Worm (Caenorhabditis elegans) whole organism, L3 larva: ENCODE measurements around the gene smg-8.

Source experiments
- ama-1 ChIP-seq: fragments of 150-350 bp; optimal IDR thresholded peaks from 2 replicates; lab custom pipeline; 2018
- egl-5 ChIP-seq: fragments of 150-350 bp; optimal IDR thresholded peaks from 2 replicates; lab custom pipeline; 2017; ENCODE audit warnings: missing biosample characterization, missing genetic modification reagents, missing genetic modification characterization, inconsistent platforms
- fkh-10 ChIP-seq: sonication (generic microtip); optimal IDR thresholded peaks from 2 replicates; lab custom pipeline; 2017; ENCODE audit warnings: missing biosample characterization, missing genetic modification reagents, missing genetic modification characterization
- fos-1 ChIP-seq: fragments of 150-350 bp; optimal IDR thresholded peaks from 2 replicates; lab custom pipeline; 2014; ENCODE audit warnings: missing biosample characterization, missing genetic modification characterization
- nhr-25 ChIP-seq: sonication (generic microtip); optimal IDR thresholded peaks from 2 replicates; lab custom pipeline; 2017; ENCODE audit warnings: missing biosample characterization, missing genetic modification characterization
- sea-2 ChIP-seq: fragments of 150-350 bp; sonication (generic microtip); optimal IDR thresholded peaks from 4 replicates; lab custom pipeline; 2014; ENCODE audit warnings: missing biosample characterization, missing genetic modification reagents, missing genetic modification characterization
- snpc-4 ChIP-seq: fragments of 150-350 bp; optimal IDR thresholded peaks from 2 replicates; lab custom pipeline; 2014; ENCODE audit warnings: missing biosample characterization, missing genetic modification characterization
- ztf-11 ChIP-seq: fragments of 150-350 bp; optimal IDR thresholded peaks from 2 replicates; lab custom pipeline; 2014; ENCODE audit warnings: missing biosample characterization, missing genetic modification characterization

- TF ChIP-seq egl-5 (tag; lab: Kevin White, UChicago) (peak; percentile 98), fkh-10 (GFP tag; lab: Kevin White, UChicago) (peak; percentile 46), sea-2 (GFP tag; lab: Kevin White, UChicago) (no peak), fos-1 (tag; lab: Kevin White, UChicago) (no peak), ztf-11 (tag; lab: Kevin White, UChicago) (no peak), snpc-4 (tag; lab: Kevin White, UChicago) (peak; percentile 89), nhr-25 (tag; lab: Kevin White, UChicago) (peak; percentile 85), ama-1 (no peak)
These were observed 41.6 kb upstream of the smg-8 start for ce11 chrII:14399595-14399994.
